Worm (Caenorhabditis elegans): Measurements from ENCODE around the gene lgc-44.

- no peak for TF ChIP-seq nfya-1 (tag; optimal IDR thresholded peaks at IDR 0.05)
- TF ChIP-seq F13H6.1 (tag; optimal IDR thresholded peaks at IDR 0.05), result no peak
Observed at ce11 chrV:11620081-11620480, 52.3 kb downstream of the lgc-44 start.

All from whole organism, late embryonic.